Worm (Caenorhabditis elegans): ENCODE results near the gene cccp-1.

DNA sequence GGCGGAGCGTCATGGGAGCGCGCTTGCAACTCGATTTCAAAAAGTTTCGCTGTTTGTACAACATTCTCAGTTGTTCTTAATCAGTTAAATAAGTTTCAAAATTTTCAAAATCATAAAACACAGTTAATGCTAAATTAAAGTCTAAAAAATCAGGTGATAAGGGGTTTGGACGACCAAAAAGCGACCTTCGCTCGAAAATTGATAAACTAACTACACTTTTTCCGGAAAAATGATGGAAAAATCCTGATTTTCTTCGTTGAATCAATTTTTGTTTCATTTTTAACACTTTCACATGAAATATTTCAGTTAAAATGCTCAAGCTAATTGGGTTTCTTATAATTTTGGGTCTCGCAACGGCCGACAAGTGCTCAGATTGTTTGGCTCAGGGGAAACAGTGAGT is 42.5 kb upstream of the cccp-1 start, which contains the start of gene Y49E10.16:
- TF ChIP-seq hsf-1 (GFP tag; IDR thresholded peaks at IDR 0.05): no peak
- no peak for TF ChIP-seq ztf-6 (GFP tag; IDR thresholded peaks at IDR 0.05)
